Worm (Caenorhabditis elegans) whole organism, L1 larva: Measurements from ENCODE around the gene zig-11.

ENCODE experiments used
- hpl-2 ChIP-seq: fragments of 150-350 bp; optimal IDR thresholded peaks from 2 replicates; lab custom pipeline; 2014; ENCODE audit warnings: missing biosample characterization, missing genetic modification reagents, missing genetic modification characterization
- nhr-11 ChIP-seq: fragments of 150-350 bp; optimal IDR thresholded peaks from 2 replicates; lab custom pipeline; 2014; ENCODE audit warnings: missing biosample characterization, missing genetic modification characterization
- nhr-12 ChIP-seq: sonication (generic microtip); optimal IDR thresholded peaks from 2 replicates; lab custom pipeline; 2017; ENCODE audit warnings: missing biosample characterization, missing genetic modification characterization
- tbx-2 ChIP-seq: sonication (generic microtip); optimal IDR thresholded peaks from 2 replicates; lab custom pipeline; 2016; ENCODE audit warnings: missing genetic modification characterization, missing compliant biosample characterization
- tlp-1 ChIP-seq: fragments of 150-350 bp; optimal IDR thresholded peaks from 2 replicates; lab custom pipeline; 2014; ENCODE audit warnings: missing biosample characterization, missing genetic modification characterization
- zag-1 ChIP-seq: fragments of 150-350 bp; optimal IDR thresholded peaks from 2 replicates; lab custom pipeline; 2014; ENCODE audit warnings: missing biosample characterization, missing genetic modification characterization

DNA sequence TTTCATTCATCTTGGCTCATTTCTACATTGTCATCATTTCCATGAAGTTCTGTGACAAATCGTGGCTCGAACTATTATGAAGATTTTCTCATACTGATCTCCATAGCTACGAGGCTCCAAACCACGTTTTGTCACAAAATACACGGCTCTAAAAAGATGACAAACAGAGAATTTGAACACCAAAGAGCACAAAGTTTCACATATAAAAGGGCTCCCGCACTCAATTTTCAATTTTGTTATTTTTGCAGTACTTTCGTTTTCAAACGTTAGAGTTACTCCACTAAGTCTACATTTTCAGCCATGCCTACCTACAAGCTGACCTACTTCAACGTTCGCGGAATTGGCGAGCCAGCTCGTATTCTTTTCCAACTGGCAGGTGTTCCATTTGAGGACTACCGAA is 28.6 kb upstream of the zig-11 start, which contains the start of gene gst-37:
- TF ChIP-seq tlp-1 (tag; lab: Kevin White, UChicago): no peak
- no peak for TF ChIP-seq hpl-2
- no peak for TF ChIP-seq tbx-2
- TF ChIP-seq nhr-11 (tag; lab: Kevin White, UChicago): no peak
- no peak for TF ChIP-seq zag-1 (tag; lab: Kevin White, UChicago)
- no peak for TF ChIP-seq nhr-12 (tag; lab: Kevin White, UChicago)
